Fruit fly (Drosophila melanogaster) Kc167 (cell line): ENCODE data around the gene Prx1.

Source experiments
- Myc ChIP-seq: fragments of >200 bp; optimal IDR thresholded peaks from 2 replicates; lab custom pipeline; 2017; ENCODE audit warnings: missing external identifiers
- Sin3A ChIP-seq: fragments of >200 bp; optimal IDR thresholded peaks from 2 replicates; lab custom pipeline; 2018; ENCODE audit warnings: missing external identifiers
- h ChIP-seq: fragments of >200 bp; optimal IDR thresholded peaks from 3 replicates; lab custom pipeline; 2018; ENCODE audit warnings: missing external identifiers
- insv ChIP-seq: fragments of >200 bp; optimal IDR thresholded peaks from 3 replicates; lab custom pipeline; 2018; ENCODE audit warnings: missing external identifiers
- psq ChIP-seq: fragments of >200 bp; optimal IDR thresholded peaks from 2 replicates; lab custom pipeline; 2017; ENCODE audit warnings: missing external identifiers
- ttk ChIP-seq: sonication (Bioruptor generic); optimal IDR thresholded peaks from 2 replicates; lab custom pipeline; 2017; ENCODE audit warnings: missing external identifiers

Prx1 gene

dm6 chr3L:15232431-15233254, 25.0 kb downstream of the Prx1 start:
- TF ChIP-seq psq (lab: Kevin White, UChicago) (no peak), Sin3A (lab: Kevin White, UChicago) (no peak), ttk (lab: Kevin White, UChicago) (no peak), Myc (lab: Kevin White, UChicago) (no peak), h (lab: Kevin White, UChicago) (no peak), insv (no peak)

- no peak for TF ChIP-seq psq (lab: Kevin White, UChicago)
Observed at dm6 chr3L:15234233-15234778, 26.7 kb downstream of the Prx1 start.

dm6 chr3L:15235289-15236080, 27.8 kb downstream of the Prx1 start, which contains the start of gene Tollo:
TSS of gene Tollo (plus strand) at chr3L:15235619.
- no peak for TF ChIP-seq insv
- TF ChIP-seq psq (lab: Kevin White, UChicago) = no peak
- no peak for TF ChIP-seq Myc (lab: Kevin White, UChicago)
- no peak for TF ChIP-seq ttk (lab: Kevin White, UChicago)
- TF ChIP-seq Sin3A (lab: Kevin White, UChicago) = no peak
- no peak for TF ChIP-seq h (lab: Kevin White, UChicago)

- TF ChIP-seq insv (no peak), Myc (lab: Kevin White, UChicago) (no peak), Sin3A (lab: Kevin White, UChicago) (no peak), psq (lab: Kevin White, UChicago) (no peak), ttk (lab: Kevin White, UChicago) (no peak), h (lab: Kevin White, UChicago) (no peak)
Observed at dm6 chr3L:15240729-15241128, 33.1 kb downstream of the Prx1 start.

dm6 chr3L:15243484-15243883, 35.8 kb downstream of the Prx1 start:
- TF ChIP-seq h (lab: Kevin White, UChicago) (no peak), Sin3A (lab: Kevin White, UChicago) (no peak), Myc (lab: Kevin White, UChicago) (no peak), ttk (lab: Kevin White, UChicago) (no peak), insv (no peak), psq (lab: Kevin White, UChicago) (no peak)

dm6 chr3L:15245698-15246097, 38.1 kb downstream of the Prx1 start:
- TF ChIP-seq Sin3A (lab: Kevin White, UChicago) (no peak), insv (no peak), Myc (lab: Kevin White, UChicago) (no peak), psq (lab: Kevin White, UChicago) (no peak), ttk (lab: Kevin White, UChicago) (no peak), h (lab: Kevin White, UChicago) (no peak)

- TF ChIP-seq Sin3A (lab: Kevin White, UChicago) = no peak
- no peak for TF ChIP-seq insv
Observed at dm6 chr3L:15246353-15246752, 38.7 kb downstream of the Prx1 start.

dm6 chr3L:15247450-15247849, 39.8 kb downstream of the Prx1 start:
- TF ChIP-seq insv (no peak), h (lab: Kevin White, UChicago) (no peak), psq (lab: Kevin White, UChicago) (no peak), Sin3A (lab: Kevin White, UChicago) (no peak), ttk (lab: Kevin White, UChicago) (no peak), Myc (lab: Kevin White, UChicago) (no peak)

- TF ChIP-seq psq (lab: Kevin White, UChicago) (no peak), insv (no peak), ttk (lab: Kevin White, UChicago) (no peak), h (lab: Kevin White, UChicago) (no peak)
Observed at dm6 chr3L:15248707-15249106, 41.1 kb downstream of the Prx1 start.

dm6 chr3L:15249729-15250128, 42.1 kb downstream of the Prx1 start:
- no peak for TF ChIP-seq h (lab: Kevin White, UChicago)
- TF ChIP-seq psq (lab: Kevin White, UChicago) = no peak
- no peak for TF ChIP-seq ttk (lab: Kevin White, UChicago)
- no peak for TF ChIP-seq Myc (lab: Kevin White, UChicago)
- TF ChIP-seq insv = no peak
- no peak for TF ChIP-seq Sin3A (lab: Kevin White, UChicago)

- TF ChIP-seq psq (lab: Kevin White, UChicago) = no peak
Observed at dm6 chr3L:15251759-15252322, 44.2 kb downstream of the Prx1 start.

- no peak for TF ChIP-seq Myc (lab: Kevin White, UChicago)
- no peak for TF ChIP-seq h (lab: Kevin White, UChicago)
- TF ChIP-seq ttk (lab: Kevin White, UChicago) = no peak
- TF ChIP-seq psq (lab: Kevin White, UChicago) = no peak
- TF ChIP-seq Sin3A (lab: Kevin White, UChicago) = no peak
- TF ChIP-seq insv = no peak
Observed at dm6 chr3L:15252562-15252961, 44.9 kb downstream of the Prx1 start.
